Fruit fly (Drosophila melanogaster) whole organism, embryonic: ENCODE data around the gene flip.

Experiments used
- ATbp ChIP-seq: fragments of 200-800 bp; sonication (Bioruptor generic); optimal IDR thresholded peaks from 2 replicates; lab custom pipeline; 2017; ENCODE audit warnings: missing biosample characterization, mild to moderate bottlenecking, missing genetic modification characterization, missing genetic modification reagents
- Aef1 ChIP-seq: fragments of 200-800 bp; sonication (Bioruptor generic); IDR thresholded peaks from 3 replicates; pipeline ENCODE4 v1.3.6; 2022; ENCODE audit warnings: missing biosample characterization, missing genetic modification characterization
- Bgb ChIP-seq: fragments of 200-800 bp; sonication (Bioruptor generic); IDR thresholded peaks from 2 replicates; pipeline ENCODE4 v1.3.6; 2022; ENCODE audit warnings: missing biosample characterization, missing genetic modification characterization; ENCODE audit not compliant: partially characterized antibody
- C15 ChIP-seq: fragments of 200-800 bp; sonication (Bioruptor generic); IDR thresholded peaks from 3 replicates; pipeline ENCODE4 v1.3.6; 2022; ENCODE audit warnings: missing biosample characterization, missing genetic modification characterization
- CG10543 ChIP-seq: fragments of 200-800 bp; sonication (Bioruptor generic); optimal IDR thresholded peaks from 3 replicates; lab custom pipeline; 2017; ENCODE audit warnings: missing biosample characterization, mild to moderate bottlenecking, missing genetic modification characterization, moderate library complexity
- CG14050 ChIP-seq: fragments of 200-800 bp; sonication (Bioruptor generic); IDR thresholded peaks from 3 replicates; pipeline ENCODE4 v1.3.6; 2022; ENCODE audit warnings: missing biosample characterization, missing genetic modification characterization
- CG17359 ChIP-seq: fragments of 200-800 bp; sonication (Bioruptor generic); optimal IDR thresholded peaks from 3 replicates; lab custom pipeline; 2018; ENCODE audit warnings: missing biosample characterization, mild to moderate bottlenecking, missing genetic modification characterization, moderate library complexity
- CG17568 ChIP-seq: fragments of 200-800 bp; sonication (Bioruptor generic); optimal IDR thresholded peaks from 2 replicates; lab custom pipeline; 2018; ENCODE audit warnings: missing biosample characterization, mild to moderate bottlenecking, missing genetic modification characterization, moderate library complexity
- CG17612 ChIP-seq: fragments of 200-800 bp; sonication (Bioruptor generic); IDR thresholded peaks from 2 replicates; pipeline ENCODE4 v1.3.6; 2022; ENCODE audit warnings: missing biosample characterization, missing genetic modification characterization
- CG2678 ChIP-seq: fragments of 200-800 bp; sonication (Bioruptor generic); optimal IDR thresholded peaks from 3 replicates; lab custom pipeline; 2019; ENCODE audit warnings: missing biosample characterization, mild to moderate bottlenecking, missing genetic modification characterization, moderate library complexity
- CG2712 ChIP-seq: fragments of 200-800 bp; optimal IDR thresholded peaks from 3 replicates; lab custom pipeline; 2019; ENCODE audit warnings: missing biosample characterization, mild to moderate bottlenecking, missing genetic modification characterization, moderate library complexity
- CG30431 ChIP-seq: fragments of 200-800 bp; sonication (Bioruptor generic); optimal IDR thresholded peaks from 2 replicates; lab custom pipeline; 2017; ENCODE audit warnings: missing biosample characterization, missing genetic modification characterization
- CG31365 ChIP-seq: fragments of 200-800 bp; sonication (Bioruptor generic); optimal IDR thresholded peaks from 2 replicates; lab custom pipeline; 2018; ENCODE audit warnings: missing biosample characterization, mild to moderate bottlenecking, missing genetic modification characterization
- CG33557 ChIP-seq: fragments of 200-800 bp; sonication (Bioruptor generic); optimal IDR thresholded peaks from 2 replicates; lab custom pipeline; 2019; ENCODE audit warnings: missing biosample characterization, mild to moderate bottlenecking, missing genetic modification characterization, moderate library complexity
- CG5953 ChIP-seq: fragments of 200-800 bp; sonication (Bioruptor generic); IDR thresholded peaks from 2 replicates; pipeline ENCODE4 v1.3.6; 2022; ENCODE audit warnings: missing biosample characterization, missing genetic modification characterization
- CG6683 ChIP-seq: fragments of 200-800 bp; sonication (Bioruptor generic); optimal IDR thresholded peaks from 2 replicates; lab custom pipeline; 2017; ENCODE audit warnings: missing biosample characterization, mild to moderate bottlenecking, missing genetic modification characterization, missing genetic modification reagents
- CG7556 ChIP-seq: fragments of 200-800 bp; sonication (Bioruptor generic); optimal IDR thresholded peaks from 2 replicates; lab custom pipeline; 2017; ENCODE audit warnings: missing biosample characterization, mild to moderate bottlenecking, missing genetic modification characterization
- CG8924 ChIP-seq: fragments of 200-800 bp; optimal IDR thresholded peaks from 3 replicates; lab custom pipeline; 2019; ENCODE audit warnings: missing biosample characterization, mild to moderate bottlenecking, missing genetic modification characterization, moderate library complexity
- D19A ChIP-seq: fragments of 200-800 bp; optimal IDR thresholded peaks from 3 replicates; lab custom pipeline; 2019; ENCODE audit warnings: missing biosample characterization, mild to moderate bottlenecking, missing genetic modification characterization, moderate library complexity
- Dip3 ChIP-seq: fragments of 200-800 bp; sonication (Bioruptor generic); optimal IDR thresholded peaks from 3 replicates; lab custom pipeline; 2016; ENCODE audit warnings: missing biosample characterization, missing genetic modification characterization
- Dll ChIP-seq: fragments of 200-800 bp; sonication (Bioruptor generic); IDR thresholded peaks from 4 replicates; pipeline ENCODE4 v1.3.6; 2022; ENCODE audit warnings: missing biosample characterization, missing genetic modification characterization; ENCODE audit not compliant: partially characterized antibody
- Drgx ChIP-seq: fragments of 200-800 bp; sonication (Bioruptor generic); IDR thresholded peaks from 2 replicates; pipeline ENCODE4 v1.3.6; 2022; ENCODE audit warnings: missing biosample characterization, missing genetic modification characterization
- Fer1 ChIP-seq: fragments of 200-800 bp; sonication (Bioruptor generic); optimal IDR thresholded peaks from 2 replicates; lab custom pipeline; 2017; ENCODE audit warnings: missing biosample characterization, mild to moderate bottlenecking, missing genetic modification characterization
- H15 ChIP-seq: fragments of 200-800 bp; sonication (Bioruptor generic); IDR thresholded peaks from 3 replicates; pipeline ENCODE4 v1.3.6; 2022; ENCODE audit warnings: missing biosample characterization, missing genetic modification characterization
- HLH3B ChIP-seq: fragments of 200-800 bp; sonication (Bioruptor generic); IDR thresholded peaks from 2 replicates; pipeline ENCODE4 v1.3.6; 2022; ENCODE audit warnings: missing biosample characterization, missing genetic modification characterization
- Hmx ChIP-seq: fragments of 200-800 bp; sonication (Bioruptor generic); optimal IDR thresholded peaks from 2 replicates; lab custom pipeline; 2016; ENCODE audit warnings: missing biosample characterization, missing genetic modification characterization
- Med ChIP-seq: fragments of 200-800 bp; sonication (Bioruptor generic); peaks from one replicate; lab custom pipeline; 2016; ENCODE audit warnings: missing biosample characterization, missing genetic modification characterization, mild to moderate bottlenecking, inconsistent platforms, moderate library complexity
- NFAT ChIP-seq: fragments of 200-800 bp; sonication (Bioruptor generic); IDR thresholded peaks from 2 replicates; pipeline ENCODE4 v1.3.6; 2022; ENCODE audit warnings: missing biosample characterization, missing genetic modification characterization
- Oaz ChIP-seq: fragments of 200-800 bp; sonication (Bioruptor generic); IDR thresholded peaks from 2 replicates; pipeline ENCODE4 v1.3.6; 2022; ENCODE audit warnings: missing biosample characterization, missing genetic modification characterization
- Sox100B ChIP-seq: fragments of 200-800 bp; sonication (Bioruptor generic); optimal IDR thresholded peaks from 3 replicates; lab custom pipeline; 2018; ENCODE audit warnings: missing biosample characterization, mild to moderate bottlenecking, missing genetic modification characterization
- Ssrp ChIP-seq: fragments of 200-800 bp; sonication (Bioruptor generic); optimal IDR thresholded peaks from 2 replicates; lab custom pipeline; 2018; ENCODE audit warnings: missing biosample characterization, mild to moderate bottlenecking, missing genetic modification characterization, moderate library complexity
- ara ChIP-seq: fragments of 200-800 bp; sonication (Bioruptor generic); IDR thresholded peaks from 2 replicates; pipeline ENCODE4 v1.3.6; 2022; ENCODE audit warnings: missing biosample characterization, missing genetic modification characterization
- bcd ChIP-seq: fragments of 200-800 bp; sonication (Bioruptor generic); optimal IDR thresholded peaks from 2 replicates; lab custom pipeline; 2017; ENCODE audit warnings: missing biosample characterization, mild to moderate bottlenecking, missing genetic modification characterization
- br ChIP-seq: fragments of >200 bp; optimal IDR thresholded peaks from 2 replicates; lab custom pipeline; 2017
- dysf ChIP-seq: fragments of 200-800 bp; sonication (Bioruptor generic); IDR thresholded peaks from 3 replicates; pipeline ENCODE4 v1.3.6; 2022; ENCODE audit warnings: missing biosample characterization, missing genetic modification characterization
- emc ChIP-seq: fragments of 200-800 bp; sonication (Bioruptor generic); optimal IDR thresholded peaks from 2 replicates; lab custom pipeline; 2016; ENCODE audit warnings: missing biosample characterization, missing genetic modification characterization
- ewg ChIP-seq: fragments of 200-800 bp; sonication (Bioruptor generic); optimal IDR thresholded peaks from 3 replicates; lab custom pipeline; 2017; ENCODE audit warnings: mild to moderate bottlenecking, missing biosample characterization, missing genetic modification reagents, missing genetic modification characterization
- fru ChIP-seq: fragments of >200 bp; optimal IDR thresholded peaks from 2 replicates; lab custom pipeline; 2017
- gsb-n ChIP-seq: fragments of 200-800 bp; sonication (Bioruptor generic); optimal IDR thresholded peaks from 3 replicates; lab custom pipeline; 2018; ENCODE audit warnings: missing biosample characterization, mild to moderate bottlenecking, missing genetic modification characterization
- hth ChIP-seq: fragments of >200 bp; optimal IDR thresholded peaks from 2 replicates; lab custom pipeline; 2017; ENCODE audit warnings: inconsistent platforms
- lov ChIP-seq, 2 experiments: fragments of 200-800 bp in 1 of 2; fragments of >200 bp in 1 of 2; sonication (Bioruptor generic) in 1 of 2; IDR thresholded peaks in 1 of 2; optimal IDR thresholded peaks in 1 of 2; 2 replicates in 1 of 2; 3 replicates in 1 of 2; pipeline versions ENCODE4 v1.3.6 to Lab custom; 2017 to 2022; ENCODE audit warnings: missing biosample characterization in 1 of 2, missing genetic modification characterization in 1 of 2
- odd ChIP-seq: fragments of 200-800 bp; sonication (Bioruptor generic); optimal IDR thresholded peaks from 2 replicates; lab custom pipeline; 2017; ENCODE audit warnings: missing biosample characterization, mild to moderate bottlenecking, missing genetic modification characterization
- org-1 ChIP-seq: fragments of 200-800 bp; sonication (Bioruptor generic); optimal IDR thresholded peaks from 2 replicates; lab custom pipeline; 2017; ENCODE audit warnings: missing biosample characterization, missing genetic modification characterization
- pb ChIP-seq: fragments of 200-800 bp; sonication (Bioruptor generic); optimal IDR thresholded peaks from 3 replicates; lab custom pipeline; 2016; ENCODE audit warnings: missing biosample characterization, missing genetic modification characterization
- pros ChIP-seq: fragments of 200-800 bp; sonication (Bioruptor generic); optimal IDR thresholded peaks from 3 replicates; lab custom pipeline; 2019; ENCODE audit warnings: missing biosample characterization, mild to moderate bottlenecking, missing genetic modification characterization, moderate library complexity
- so ChIP-seq: fragments of 200-800 bp; sonication (Bioruptor generic); IDR thresholded peaks from 3 replicates; pipeline ENCODE4 v1.3.6; 2022; ENCODE audit warnings: missing biosample characterization, missing genetic modification characterization
- sob ChIP-seq: fragments of 200-800 bp; sonication (Bioruptor generic); IDR thresholded peaks from 2 replicates; pipeline ENCODE4 v1.3.6; 2022; ENCODE audit warnings: missing biosample characterization, missing genetic modification characterization
- tgo ChIP-seq: fragments of 200-800 bp; sonication (Bioruptor generic); IDR thresholded peaks from 3 replicates; pipeline ENCODE4 v1.3.6; 2022; ENCODE audit warnings: missing biosample characterization, missing genetic modification characterization
- tx ChIP-seq: fragments of 200-800 bp; sonication (Bioruptor generic); optimal IDR thresholded peaks from 2 replicates; lab custom pipeline; 2016; ENCODE audit warnings: missing biosample characterization, missing genetic modification characterization
- yki ChIP-seq: fragments of >200 bp; optimal IDR thresholded peaks from 3 replicates; lab custom pipeline; 2018
- zfh2 ChIP-seq: fragments of 200-800 bp; sonication (Bioruptor generic); optimal IDR thresholded peaks from 2 replicates; lab custom pipeline; 2016; ENCODE audit warnings: missing biosample characterization, missing genetic modification characterization

Gene flip

DNA sequence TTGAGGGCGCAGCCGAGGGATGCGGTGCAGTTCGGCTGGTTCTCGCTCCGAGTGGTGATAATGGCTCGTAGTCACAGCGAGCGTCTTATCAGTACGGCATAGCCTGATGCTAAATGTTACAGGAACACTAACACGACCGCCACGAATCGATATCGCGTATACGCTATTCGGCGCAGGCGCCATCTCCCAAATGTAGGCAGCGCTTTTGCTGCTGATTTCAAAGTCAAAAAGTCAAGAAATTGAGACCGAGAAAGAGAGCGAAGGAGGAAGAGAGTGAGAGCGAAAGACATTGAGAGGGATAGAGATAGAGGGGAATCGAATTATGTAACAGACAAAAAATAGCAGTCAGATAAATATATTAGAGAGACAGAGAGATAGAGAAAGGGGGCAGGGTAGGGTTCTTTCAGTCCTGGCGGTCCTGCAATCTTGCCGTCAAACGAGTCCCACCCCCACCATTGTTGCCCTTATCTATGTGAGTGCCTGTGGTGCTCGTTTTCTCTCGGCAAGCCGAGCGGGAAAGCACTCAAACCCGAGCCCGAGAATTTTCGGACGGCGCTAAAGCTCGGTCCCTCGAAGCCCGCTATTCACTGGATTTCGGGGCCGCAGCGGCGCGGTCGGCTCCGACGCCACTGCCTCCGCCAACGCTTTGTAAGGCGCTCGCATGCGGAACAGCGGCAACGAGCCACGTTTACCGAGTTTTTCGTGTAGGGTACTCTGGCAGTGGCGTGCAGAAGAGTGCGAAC, 3.6 kb upstream of the flip start (continued):
- TF ChIP-seq Dip3, result no peak
- no peak for TF ChIP-seq bcd (GFP tag; lab: Kevin White, UChicago)
- no peak for TF ChIP-seq CG17612 (GFP tag; lab: Robert Waterston, UW)
- TF ChIP-seq CG10543 (GFP tag; lab: Kevin White, UChicago), result peak; percentile 9
- TF ChIP-seq zfh2 (GFP tag; lab: Kevin White, UChicago), result no peak
- no peak for TF ChIP-seq NFAT
- TF ChIP-seq CG17568 (GFP tag; lab: Kevin White, UChicago), result no peak
- TF ChIP-seq tgo (GFP tag; lab: Robert Waterston, UW), result no peak
- TF ChIP-seq Sox100B, result no peak
- no peak for TF ChIP-seq CG8924 (tag; lab: Kevin White, UChicago)
- TF ChIP-seq yki (lab: Kevin White, UChicago), result no peak
- TF ChIP-seq CG33557, result no peak
- TF ChIP-seq br (lab: Kevin White, UChicago), result no peak
- TF ChIP-seq CG5953 (GFP tag; lab: Robert Waterston, UW), result no peak
- no peak for TF ChIP-seq D19A (tag; lab: Kevin White, UChicago)
- no peak for TF ChIP-seq CG6683 (GFP tag; lab: Kevin White, UChicago)
- TF ChIP-seq sob (GFP tag; lab: Robert Waterston, UW), result no peak
- TF ChIP-seq org-1 (GFP tag; lab: Kevin White, UChicago), result no peak
- no peak for TF ChIP-seq CG30431
- peak; percentile 10 for TF ChIP-seq Fer1 (GFP tag; lab: Kevin White, UChicago)
- TF ChIP-seq CG2678, result no peak
- no peak for TF ChIP-seq Ssrp
- TF ChIP-seq C15 (GFP tag; lab: Robert Waterston, UW), result no peak
- TF ChIP-seq ATbp, result no peak
- TF ChIP-seq odd (GFP tag; lab: Kevin White, UChicago), result no peak
- no peak for TF ChIP-seq CG14050 (GFP tag; lab: Robert Waterston, UW)
- peak; percentile 34 for TF ChIP-seq pros (GFP tag; lab: Kevin White, UChicago)
- no peak for TF ChIP-seq Aef1 (GFP tag; lab: Robert Waterston, UW)
- no peak for TF ChIP-seq Oaz (GFP tag; lab: Robert Waterston, UW)
- TF ChIP-seq CG17359 (tag; lab: Kevin White, UChicago), result no peak
- TF ChIP-seq CG31365, result no peak
- no peak for TF ChIP-seq CG7556 (GFP tag; lab: Kevin White, UChicago)
- TF ChIP-seq H15 (GFP tag; lab: Robert Waterston, UW), result no peak
- TF ChIP-seq fru, result no peak
- TF ChIP-seq tx (GFP tag; lab: Kevin White, UChicago), result no peak
- no peak for TF ChIP-seq HLH3B (GFP tag; lab: Robert Waterston, UW)
- no peak for TF ChIP-seq ara (GFP tag; lab: Robert Waterston, UW)
- no peak for TF ChIP-seq emc
- peak; percentile 46 for TF ChIP-seq ewg (GFP tag; lab: Kevin White, UChicago)
- TF ChIP-seq Dll (GFP tag; lab: Robert Waterston, UW), result no peak
- no peak for TF ChIP-seq gsb-n (tag; lab: Kevin White, UChicago)
- no peak for TF ChIP-seq CG2712 (tag; lab: Kevin White, UChicago)
- no peak for TF ChIP-seq Drgx (GFP tag; lab: Robert Waterston, UW)
- TF ChIP-seq pb (GFP tag; lab: Kevin White, UChicago), result no peak
- TF ChIP-seq hth (lab: Kevin White, UChicago), result no peak
- TF ChIP-seq Hmx (GFP tag; lab: Kevin White, UChicago), result no peak
- no peak for TF ChIP-seq lov (optimal IDR thresholded peaks at IDR 0.05; lab: Kevin White, UChicago)
- TF ChIP-seq lov (GFP tag; IDR thresholded peaks at IDR 0.05; lab: Robert Waterston, UW), result no peak
- TF ChIP-seq dysf (GFP tag; lab: Robert Waterston, UW), result no peak
- TF ChIP-seq Med (GFP tag; lab: Kevin White, UChicago), result peak; percentile 63
- TF ChIP-seq Bgb, result no peak; the same call in 1 of the 2 replicates
- 0 out of 3 replicates have a peak, but pooled peaks have one; percentile 21 for TF ChIP-seq so (GFP tag; lab: Robert Waterston, UW)
